Worm (Caenorhabditis elegans) whole organism, L4 larva: ENCODE measurements around the gene B0416.5.

Experiments
- F10B5.3 ChIP-seq: sonication (generic microtip); optimal IDR thresholded peaks from 2 replicates; lab custom pipeline; 2016; ENCODE audit warnings: mild to moderate bottlenecking, missing genetic modification characterization, missing compliant biosample characterization
- ceh-32 ChIP-seq: sonication (generic microtip); optimal IDR thresholded peaks from 2 replicates; lab custom pipeline; 2016; ENCODE audit warnings: mild to moderate bottlenecking, missing genetic modification characterization, missing compliant biosample characterization; ENCODE audit not compliant: poor library complexity
- ces-1 ChIP-seq: fragments of 150-350 bp; sonication (generic microtip); optimal IDR thresholded peaks from 4 replicates; lab custom pipeline; 2014; ENCODE audit warnings: missing biosample characterization, missing genetic modification reagents, missing genetic modification characterization
- lin-38 ChIP-seq: fragments of 200-800 bp; sonication (Bioruptor generic); IDR thresholded peaks from 2 replicates; pipeline ENCODE4 v1.3.6; 2022; ENCODE audit warnings: missing genetic modification reagents, missing genetic modification characterization, missing compliant biosample characterization
- nhr-237 ChIP-seq: sonication (generic microtip); optimal IDR thresholded peaks from 2 replicates; lab custom pipeline; 2017; ENCODE audit warnings: missing biosample characterization, missing genetic modification characterization
- tra-1 ChIP-seq: fragments of 200-800 bp; sonication (Bioruptor generic); IDR thresholded peaks from 2 replicates; pipeline ENCODE4 v1.3.6; 2022; ENCODE audit warnings: missing genetic modification reagents, missing genetic modification characterization, missing compliant biosample characterization
- zag-1 ChIP-seq: fragments of 150-350 bp; optimal IDR thresholded peaks from 2 replicates; lab custom pipeline; 2014; ENCODE audit warnings: missing biosample characterization, missing genetic modification characterization
- ztf-7 ChIP-seq: fragments of 150-350 bp; optimal IDR thresholded peaks from 2 replicates; lab custom pipeline; 2014; ENCODE audit warnings: missing biosample characterization, missing genetic modification characterization

- TF ChIP-seq F10B5.3 (tag; lab: Kevin White, UChicago) (no peak), tra-1 (GFP tag; lab: Robert Waterston, UW) (no peak), nhr-237 (tag; lab: Kevin White, UChicago) (no peak), ceh-32 (no peak), lin-38 (no peak), zag-1 (tag; lab: Kevin White, UChicago) (no peak), ztf-7 (tag; lab: Kevin White, UChicago) (no peak), ces-1 (no peak)
These were observed 20.7 kb upstream of the B0416.5 start, which contains the start of gene B0416.3 for ce11 chrX:9291345-9291744.
